Worm (Caenorhabditis elegans): Measurements from ENCODE around the gene apd-3.
A peak's percentile ranks its signal among the peaks of the same experiment; 100 is the strongest.

apd-3 gene

ce11 chrII:3573255-3573654, 27.0 kb upstream of the apd-3 start, which contains the start of gene clec-130:
clec-130 (plus strand) TSS chrII:3573555.
- TF ChIP-seq nhr-237 (tag; optimal IDR thresholded peaks at IDR 0.05) = no peak

ce11 chrII:3570927-3571538, 24.8 kb upstream of the apd-3 start, which contains the start of the genes clec-128 and clec-129:
clec-128 (minus strand) TSS chrII:3571027.
clec-129 (plus strand) TSS chrII:3571488.
- no peak for TF ChIP-seq nhr-77 (tag; optimal IDR thresholded peaks at IDR 0.05)
- no peak for TF ChIP-seq skn-1 (tag; optimal IDR thresholded peaks at IDR 0.05)
- no peak for TF ChIP-seq mdl-1 (tag; optimal IDR thresholded peaks at IDR 0.05)
- TF ChIP-seq nhr-12 (tag; optimal IDR thresholded peaks at IDR 0.05) = no peak
- no peak for TF ChIP-seq elt-3 (tag; optimal IDR thresholded peaks at IDR 0.05)
- TF ChIP-seq ama-1 (optimal IDR thresholded peaks at IDR 0.05) = no peak
- no peak for TF ChIP-seq ZK546.5 (tag; optimal IDR thresholded peaks at IDR 0.05)
- TF ChIP-seq lsy-2 (tag; optimal IDR thresholded peaks at IDR 0.05) = no peak
- TF ChIP-seq R02D3.7 (tag; optimal IDR thresholded peaks at IDR 0.05) = no peak
- no peak for TF ChIP-seq ceh-16 (tag; optimal IDR thresholded peaks at IDR 0.05)
- TF ChIP-seq C34F6.9 (tag; optimal IDR thresholded peaks at IDR 0.05) = no peak
- no peak for TF ChIP-seq sma-9 (GFP tag; optimal IDR thresholded peaks at IDR 0.05)
- no peak for TF ChIP-seq sma-9 (tag; optimal IDR thresholded peaks at IDR 0.05)
- TF ChIP-seq unc-55 (GFP tag; optimal IDR thresholded peaks at IDR 0.05) = no peak
- no peak for TF ChIP-seq peb-1 (tag; optimal IDR thresholded peaks at IDR 0.05)
- TF ChIP-seq lin-11 (tag; optimal IDR thresholded peaks at IDR 0.05) = no peak

ce11 chrII:3569118-3569517, 22.9 kb upstream of the apd-3 start, which contains the start of gene clec-127:
clec-127 (minus strand) TSS chrII:3569218.
- TF ChIP-seq sma-3 (GFP tag; optimal IDR thresholded peaks at IDR 0.05) = no peak
- TF ChIP-seq nhr-23 (tag; optimal IDR thresholded peaks at IDR 0.05) = no peak
- TF ChIP-seq alr-1 (tag; optimal IDR thresholded peaks at IDR 0.05) = no peak
- no peak for TF ChIP-seq nhr-10 (tag; optimal IDR thresholded peaks at IDR 0.05)
- no peak for TF ChIP-seq nhr-6 (tag; optimal IDR thresholded peaks at IDR 0.05)
- no peak for TF ChIP-seq ama-1 (optimal IDR thresholded peaks at IDR 0.05)
- TF ChIP-seq peb-1 (tag; optimal IDR thresholded peaks at IDR 0.05) = no peak
- TF ChIP-seq ceh-16 (tag; optimal IDR thresholded peaks at IDR 0.05) = no peak
- no peak for TF ChIP-seq blmp-1 (tag; optimal IDR thresholded peaks at IDR 0.05; ENCODE audit: insufficient read depth)
- TF ChIP-seq nhr-21 (tag; optimal IDR thresholded peaks at IDR 0.05) = no peak
- no peak for TF ChIP-seq C34F6.9 (tag; optimal IDR thresholded peaks at IDR 0.05)
- TF ChIP-seq lin-13 (GFP tag; optimal IDR thresholded peaks at IDR 0.05) = no peak
- no peak for TF ChIP-seq lin-11 (tag; optimal IDR thresholded peaks at IDR 0.05)
- TF ChIP-seq mab-5 (tag; optimal IDR thresholded peaks at IDR 0.05) = no peak

- TF ChIP-seq gmeb-1 (tag; optimal IDR thresholded peaks at IDR 0.05) (peak; percentile 39), sma-3 (GFP tag; optimal IDR thresholded peaks at IDR 0.05) (peak; percentile 22)
Observed at ce11 chrII:3567576-3567975, 21.3 kb upstream of the apd-3 start.

- no peak for TF ChIP-seq nhr-21 (tag; optimal IDR thresholded peaks at IDR 0.05)
- TF ChIP-seq aly-2 (tag; optimal IDR thresholded peaks at IDR 0.05) = no peak
- TF ChIP-seq lsy-2 (tag; optimal IDR thresholded peaks at IDR 0.05) = no peak
- no peak for TF ChIP-seq dmd-4 (tag; optimal IDR thresholded peaks at IDR 0.05)
- TF ChIP-seq ztf-11 (tag; optimal IDR thresholded peaks at IDR 0.05) = no peak
- no peak for TF ChIP-seq ztf-1 (GFP tag; conservative IDR thresholded peaks at IDR 0.05)
- no peak for TF ChIP-seq mdl-1 (tag; optimal IDR thresholded peaks at IDR 0.05)
- no peak for TF ChIP-seq nhr-12 (tag; optimal IDR thresholded peaks at IDR 0.05)
- no peak for TF ChIP-seq nhr-237 (tag; optimal IDR thresholded peaks at IDR 0.05)
- TF ChIP-seq unc-62 (GFP tag; optimal IDR thresholded peaks at IDR 0.05) = no peak
- no peak for TF ChIP-seq fos-1 (tag; optimal IDR thresholded peaks at IDR 0.05)
- no peak for TF ChIP-seq C34F6.9 (tag; optimal IDR thresholded peaks at IDR 0.05)
- TF ChIP-seq ceh-16 (tag; optimal IDR thresholded peaks at IDR 0.05) = no peak
- no peak for TF ChIP-seq sma-3 (GFP tag; optimal IDR thresholded peaks at IDR 0.05)
- TF ChIP-seq lin-13 (GFP tag; optimal IDR thresholded peaks at IDR 0.05) = no peak
- no peak for TF ChIP-seq egl-27 (tag; optimal IDR thresholded peaks at IDR 0.05)
- no peak for TF ChIP-seq mbf-1 (tag; optimal IDR thresholded peaks at IDR 0.05)
- no peak for TF ChIP-seq nhr-23 (tag; optimal IDR thresholded peaks at IDR 0.05)
- no peak for TF ChIP-seq ZK546.5 (tag; optimal IDR thresholded peaks at IDR 0.05)
Observed at ce11 chrII:3567066-3567465, 20.8 kb upstream of the apd-3 start.

Measured in whole organism, L2 larva.